Fruit fly (Drosophila melanogaster) whole organism, wandering third instar larva: ENCODE data around the gene Hml.
A peak's percentile ranks its signal among the peaks of the same experiment; 100 is the strongest.

Source experiments
- CG32264 ChIP-seq: fragments of 200-800 bp; sonication (Bioruptor generic); optimal IDR thresholded peaks from 2 replicates; lab custom pipeline; 2016; ENCODE audit warnings: missing biosample characterization, missing genetic modification characterization
- CG9705 ChIP-seq: fragments of 200-800 bp; sonication (Bioruptor generic); optimal IDR thresholded peaks from 2 replicates; lab custom pipeline; 2018; ENCODE audit warnings: missing biosample characterization, mild to moderate bottlenecking, missing genetic modification characterization
- CrebA ChIP-seq: fragments of 200-800 bp; sonication (Bioruptor generic); optimal IDR thresholded peaks from 2 replicates; lab custom pipeline; 2016; ENCODE audit warnings: missing biosample characterization, mild to moderate bottlenecking, missing genetic modification characterization, borderline replicate concordance
- HLH106 ChIP-seq: fragments of 200-800 bp; optimal IDR thresholded peaks from 3 replicates; lab custom pipeline; 2019; ENCODE audit warnings: missing biosample characterization, mild to moderate bottlenecking, missing genetic modification characterization, moderate library complexity
- Hr78 ChIP-seq: fragments of >200 bp; optimal IDR thresholded peaks from 2 replicates; lab custom pipeline; 2017; ENCODE audit warnings: missing biosample characterization, missing genetic modification characterization
- Hr83 ChIP-seq: fragments of 200-300 bp; sonication (Bioruptor generic); optimal IDR thresholded peaks from 2 replicates; lab custom pipeline; 2016; ENCODE audit warnings: missing biosample characterization, mild to moderate bottlenecking, missing genetic modification characterization, moderate library complexity; ENCODE audit not compliant: poor library complexity, severe bottlenecking
- Jra ChIP-seq: sonication (Bioruptor generic); optimal IDR thresholded peaks from 2 replicates; lab custom pipeline; 2016; ENCODE audit warnings: missing biosample characterization, missing genetic modification characterization
- OdsH ChIP-seq: fragments of 200-800 bp; sonication (Bioruptor generic); optimal IDR thresholded peaks from 2 replicates; lab custom pipeline; 2016; ENCODE audit warnings: missing biosample characterization, mild to moderate bottlenecking, missing genetic modification characterization
- Rel ChIP-seq, 2 experiments: fragments of 200-800 bp; sonication (Bioruptor generic) in 1 of 2; optimal IDR thresholded peaks; 2 replicates in 1 of 2; 3 replicates in 1 of 2; lab custom pipeline; 2016 to 2019; ENCODE audit warnings: mild to moderate bottlenecking in 2 of 2, missing biosample characterization in 2 of 2, missing genetic modification characterization in 2 of 2, moderate library complexity in 1 of 2
- Sp1 ChIP-seq: fragments of 200-800 bp; sonication (Bioruptor generic); optimal IDR thresholded peaks from 3 replicates; lab custom pipeline; 2019; ENCODE audit warnings: missing biosample characterization, mild to moderate bottlenecking, missing genetic modification characterization, moderate library complexity
- Vsx2 ChIP-seq: fragments of 200-300, 225-300 bp; sonication (Bioruptor generic); optimal IDR thresholded peaks from 2 replicates; lab custom pipeline; 2018; ENCODE audit warnings: missing biosample characterization, missing genetic modification characterization; ENCODE audit not compliant: partially characterized antibody
- br ChIP-seq: fragments of 200-800 bp; sonication (Bioruptor generic); optimal IDR thresholded peaks from 2 replicates; lab custom pipeline; 2016; ENCODE audit warnings: missing biosample characterization, missing genetic modification characterization
- dl ChIP-seq, 2 experiments: fragments of 175-275, 200-275 bp in 1 of 2; fragments of 200-275 bp in 1 of 2; sonication (Bioruptor generic); optimal IDR thresholded peaks; lab custom pipeline; 2018; ENCODE audit warnings: mild to moderate bottlenecking in 2 of 2, missing biosample characterization in 2 of 2, missing genetic modification characterization in 2 of 2, moderate library complexity in 2 of 2; ENCODE audit not compliant: partially characterized antibody in 2 of 2, insufficient read depth in 1 of 2
- dmrt93B ChIP-seq: fragments of 200-800 bp; sonication (Bioruptor generic); optimal IDR thresholded peaks from 2 replicates; lab custom pipeline; 2018; ENCODE audit warnings: missing biosample characterization, mild to moderate bottlenecking, missing genetic modification characterization
- dsf ChIP-seq: sonication (Bioruptor generic); optimal IDR thresholded peaks from 2 replicates; lab custom pipeline; 2016; ENCODE audit warnings: missing biosample characterization, missing genetic modification characterization, borderline replicate concordance
- ey ChIP-seq: fragments of 200-800 bp; sonication (Bioruptor generic); optimal IDR thresholded peaks from 2 replicates; lab custom pipeline; 2016; ENCODE audit warnings: missing biosample characterization, missing genetic modification characterization
- foxo ChIP-seq, 2 experiments: fragments of 200-800 bp; sonication (Bioruptor generic); optimal IDR thresholded peaks; 2 replicates in 1 of 2; 3 replicates in 1 of 2; lab custom pipeline; 2016 to 2017; ENCODE audit warnings: missing biosample characterization in 2 of 2, missing genetic modification characterization in 2 of 2
- h ChIP-seq: fragments of 200-800 bp; sonication (Bioruptor generic); optimal IDR thresholded peaks from 3 replicates; lab custom pipeline; 2016; ENCODE audit warnings: missing biosample characterization, mild to moderate bottlenecking, missing genetic modification characterization
- jim ChIP-seq: fragments of 175-275, 200-325 bp; sonication (Bioruptor generic); optimal IDR thresholded peaks from 2 replicates; lab custom pipeline; 2016; ENCODE audit warnings: missing biosample characterization, mild to moderate bottlenecking, missing genetic modification characterization
- lola ChIP-seq: fragments of >200 bp; optimal IDR thresholded peaks from 2 replicates; lab custom pipeline; 2017; ENCODE audit warnings: missing biosample characterization, missing genetic modification characterization
- pan ChIP-seq: fragments of >200 bp; optimal IDR thresholded peaks from 2 replicates; lab custom pipeline; 2017
- psq ChIP-seq: fragments of 200-800 bp; sonication (Bioruptor generic); optimal IDR thresholded peaks from 3 replicates; lab custom pipeline; 2017; ENCODE audit warnings: missing biosample characterization, mild to moderate bottlenecking, missing genetic modification characterization, moderate library complexity
- rgr ChIP-seq: fragments of 200-800 bp; sonication (Bioruptor generic); optimal IDR thresholded peaks from 3 replicates; lab custom pipeline; 2016; ENCODE audit warnings: missing biosample characterization, mild to moderate bottlenecking, missing genetic modification characterization
- sage ChIP-seq: fragments of 200-800 bp; sonication (Bioruptor generic); optimal IDR thresholded peaks from 2 replicates; lab custom pipeline; 2016; ENCODE audit warnings: missing biosample characterization, mild to moderate bottlenecking, missing genetic modification characterization
- tai ChIP-seq: sonication (Bioruptor generic); optimal IDR thresholded peaks from 2 replicates; lab custom pipeline; 2016; ENCODE audit warnings: missing biosample characterization, missing genetic modification characterization
- usp ChIP-seq: fragments of >200 bp; optimal IDR thresholded peaks from 2 replicates; lab custom pipeline; 2017; ENCODE audit warnings: missing biosample characterization, missing genetic modification characterization

The Hml gene

dm6 chr3L:13863365-13863775 lies 17.5 kb downstream of the Hml start:
- TF ChIP-seq Jra (GFP tag; lab: Kevin White, UChicago) (no peak), rgr (GFP tag; lab: Kevin White, UChicago) (no peak), dl (GFP tag; optimal IDR thresholded peaks at IDR 0.05; lab: Kevin White, UChicago; ENCODE audit: insufficient read depth in 1 of 2, partially characterized antibody in 2 of 2) (no peak), OdsH (GFP tag; lab: Kevin White, UChicago) (no peak), CG9705 (GFP tag; lab: Kevin White, UChicago) (no peak), Rel (GFP tag; optimal IDR thresholded peaks at IDR 0.05; lab: Kevin White, UChicago) (no peak), Rel (tag; optimal IDR thresholded peaks at IDR 0.05; lab: Kevin White, UChicago) (no peak), Vsx2 (GFP tag; lab: Kevin White, UChicago) (no peak)

dm6 chr3L:13864568-13864967 lies 18.7 kb downstream of the Hml start:
- TF ChIP-seq jim (GFP tag; lab: Kevin White, UChicago) = no peak
- TF ChIP-seq Hr83 (GFP tag; lab: Kevin White, UChicago) = no peak
- TF ChIP-seq Jra (GFP tag; lab: Kevin White, UChicago) = no peak
- no peak for TF ChIP-seq Rel (GFP tag; optimal IDR thresholded peaks at IDR 0.05; lab: Kevin White, UChicago)
- peak; percentile 52 for TF ChIP-seq Rel (tag; optimal IDR thresholded peaks at IDR 0.05; lab: Kevin White, UChicago)
- no peak for TF ChIP-seq HLH106 (tag; lab: Kevin White, UChicago)

- no peak for TF ChIP-seq HLH106 (tag; lab: Kevin White, UChicago)
- TF ChIP-seq dmrt93B (GFP tag; lab: Kevin White, UChicago) = no peak
- TF ChIP-seq lola (GFP tag; lab: Kevin White, UChicago) = no peak
- TF ChIP-seq dsf (GFP tag; lab: Kevin White, UChicago) = no peak
- TF ChIP-seq ey (GFP tag; lab: Kevin White, UChicago) = no peak
- no peak for TF ChIP-seq OdsH (GFP tag; lab: Kevin White, UChicago)
- no peak for TF ChIP-seq psq (GFP tag; lab: Kevin White, UChicago)
- TF ChIP-seq Hr83 (GFP tag; lab: Kevin White, UChicago) = no peak
- TF ChIP-seq dl (GFP tag; optimal IDR thresholded peaks at IDR 0.05; lab: Kevin White, UChicago; ENCODE audit: insufficient read depth in 1 of 2, partially characterized antibody in 2 of 2) = no peak
- no peak for TF ChIP-seq h (GFP tag; lab: Kevin White, UChicago)
- TF ChIP-seq tai (GFP tag; lab: Kevin White, UChicago) = no peak
- TF ChIP-seq Vsx2 (GFP tag; lab: Kevin White, UChicago) = no peak
- TF ChIP-seq Rel (GFP tag; optimal IDR thresholded peaks at IDR 0.05; lab: Kevin White, UChicago) = no peak
- no peak for TF ChIP-seq Rel (tag; optimal IDR thresholded peaks at IDR 0.05; lab: Kevin White, UChicago)
- TF ChIP-seq sage (GFP tag; lab: Kevin White, UChicago) = no peak
Observed at dm6 chr3L:13865484-13865883, 19.6 kb downstream of the Hml start.

DNA sequence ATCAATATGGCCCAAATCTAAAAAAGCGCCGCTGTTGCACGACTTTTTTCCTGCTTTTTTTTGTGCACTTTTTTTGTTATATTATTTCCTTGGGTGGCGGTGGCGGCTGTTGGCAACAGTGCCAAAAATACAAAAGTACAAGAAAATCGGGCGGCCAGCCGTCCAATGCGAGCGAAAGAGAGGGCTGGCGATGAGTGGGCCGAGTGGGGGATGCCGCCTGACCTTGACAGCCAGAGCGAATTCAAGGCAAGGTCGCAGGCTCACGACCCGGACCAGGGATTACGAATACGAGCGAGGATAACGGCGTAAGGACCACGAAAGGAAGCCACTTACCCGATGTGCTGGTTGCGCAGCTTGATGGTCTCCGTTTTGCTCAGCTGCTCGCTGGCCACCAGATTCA lies 20.4 kb downstream of the Hml start:
- TF ChIP-seq Jra (GFP tag; lab: Kevin White, UChicago) = no peak
- no peak for TF ChIP-seq Rel (GFP tag; optimal IDR thresholded peaks at IDR 0.05; lab: Kevin White, UChicago)
- no peak for TF ChIP-seq Rel (tag; optimal IDR thresholded peaks at IDR 0.05; lab: Kevin White, UChicago)
- no peak for TF ChIP-seq CrebA (GFP tag; lab: Kevin White, UChicago)
- no peak for TF ChIP-seq pan (lab: Kevin White, UChicago)
- TF ChIP-seq Hr83 (GFP tag; lab: Kevin White, UChicago) = no peak
- no peak for TF ChIP-seq CG9705 (GFP tag; lab: Kevin White, UChicago)
- TF ChIP-seq dsf (GFP tag; lab: Kevin White, UChicago) = no peak
- no peak for TF ChIP-seq jim (GFP tag; lab: Kevin White, UChicago)
- TF ChIP-seq Vsx2 (GFP tag; lab: Kevin White, UChicago) = no peak
- no peak for TF ChIP-seq OdsH (GFP tag; lab: Kevin White, UChicago)
- no peak for TF ChIP-seq Hr78
- TF ChIP-seq CG32264 (GFP tag; lab: Kevin White, UChicago) = no peak
- no peak for TF ChIP-seq tai (GFP tag; lab: Kevin White, UChicago)
- TF ChIP-seq br (GFP tag; lab: Kevin White, UChicago) = no peak
- TF ChIP-seq usp = no peak

DNA sequence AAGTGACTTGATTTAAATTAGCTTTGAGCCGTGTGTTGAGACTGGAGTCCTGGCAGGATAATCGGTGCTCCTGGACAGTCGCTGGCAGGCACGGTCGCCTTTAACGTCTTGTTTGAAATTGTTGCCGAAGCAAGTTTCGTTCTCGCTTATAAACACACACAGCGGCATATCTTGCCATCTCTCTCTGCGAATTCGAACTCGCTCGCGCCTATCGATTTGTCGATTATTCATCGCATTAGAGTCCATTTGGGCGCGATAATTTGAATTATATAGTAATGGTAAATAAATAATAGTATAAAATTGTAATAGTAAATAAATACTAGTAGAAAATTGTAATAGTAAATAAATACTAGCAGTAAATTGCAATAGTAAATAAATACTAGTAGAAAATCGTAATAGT lies 20.9 kb downstream of the Hml start, which contains the start of gene CG8745:
Gene CG8745 (minus strand): TSS at position 126 of the 400 bp plus-strand sequence.
- no peak for TF ChIP-seq tai (GFP tag; lab: Kevin White, UChicago)
- no peak for TF ChIP-seq foxo (GFP tag; optimal IDR thresholded peaks at IDR 0.05; lab: Kevin White, UChicago)
- no peak for TF ChIP-seq ey (GFP tag; lab: Kevin White, UChicago)
- TF ChIP-seq dl (GFP tag; optimal IDR thresholded peaks at IDR 0.05; lab: Kevin White, UChicago; ENCODE audit: insufficient read depth in 1 of 2, partially characterized antibody in 2 of 2) = no peak
- no peak for TF ChIP-seq Sp1 (GFP tag; lab: Kevin White, UChicago)
